Worm (Caenorhabditis elegans): ENCODE measurements around the gene T06D8.2.

- TF ChIP-seq ama-1 (optimal IDR thresholded peaks at IDR 0.05) (no peak), tbx-11 (GFP tag; IDR thresholded peaks at IDR 0.05) (no peak), aly-1 (tag; optimal IDR thresholded peaks at IDR 0.05) (no peak), ets-7 (tag; optimal IDR thresholded peaks at IDR 0.05) (no peak), flt-1 (GFP tag; IDR thresholded peaks at IDR 0.05) (no peak), hnd-1 (tag; optimal IDR thresholded peaks at IDR 0.05) (no peak), ceh-13 (GFP tag; optimal IDR thresholded peaks at IDR 0.05) (no peak), B0310.2 (tag; optimal IDR thresholded peaks at IDR 0.05) (no peak)
Observed at ce11 chrII:11234751-11235150, 8.3 kb downstream of the T06D8.2 start, which contains the start of gene cox-15.

All from whole organism, early embryonic.